Fruit fly (Drosophila melanogaster): ENCODE measurements around the gene CG4259.

The CG4259 gene

DNA sequence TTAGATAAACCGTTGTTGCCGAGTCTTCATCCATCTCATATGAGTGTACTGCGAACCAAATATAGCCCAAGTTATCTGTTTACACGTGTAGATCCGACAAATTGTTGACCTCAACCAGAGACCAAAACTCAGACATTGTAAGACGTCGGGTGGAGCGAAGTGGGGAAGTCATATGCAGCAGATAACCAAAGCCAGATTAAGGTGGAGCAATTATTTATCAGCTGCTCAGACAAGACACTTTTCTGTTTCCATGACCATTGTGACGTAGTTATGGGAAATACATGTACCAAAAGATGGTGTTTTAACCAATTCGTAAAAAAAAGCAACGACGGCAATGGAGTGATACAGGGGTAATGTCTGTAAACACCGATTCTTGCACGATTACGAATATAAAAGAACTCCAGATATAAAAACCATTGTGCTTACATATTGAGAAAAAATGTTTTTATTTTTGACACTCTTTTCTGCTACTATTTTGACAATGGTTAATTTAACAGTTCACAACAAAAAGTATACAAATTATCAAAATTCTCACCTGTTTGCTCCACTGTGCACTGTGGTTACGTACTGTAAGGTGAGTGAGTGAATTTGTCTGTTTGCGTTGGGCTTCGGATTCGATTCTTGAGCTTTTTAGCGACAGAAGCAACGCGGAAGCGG, 48.4 kb upstream of the CG4259 start (continued):
- TF ChIP-seq CG1603 (tag; optimal IDR thresholded peaks at IDR 0.05) (peak; percentile 24), CG15696 (tag; optimal IDR thresholded peaks at IDR 0.05) (no peak), Usf (GFP tag; optimal IDR thresholded peaks at IDR 0.05) (no peak), CG10959 (GFP tag; IDR thresholded peaks at IDR 0.05) (no peak), CG7271 (tag; optimal IDR thresholded peaks at IDR 0.05) (no peak), grau (tag; optimal IDR thresholded peaks at IDR 0.05) (peak; percentile 61), GATAe (GFP tag; conservative IDR thresholded peaks at IDR 0.05) (no peak), CG17802 (tag; optimal IDR thresholded peaks at IDR 0.05) (no peak), CG10267 (tag; optimal IDR thresholded peaks at IDR 0.05) (peak; percentile 5), pb (GFP tag; optimal IDR thresholded peaks at IDR 0.05) (peak; percentile 45), Nf-YC (tag; optimal IDR thresholded peaks at IDR 0.05) (no peak), CG7839 (tag; optimal IDR thresholded peaks at IDR 0.05) (peak; percentile 46), Blimp-1 (GFP tag; optimal IDR thresholded peaks at IDR 0.05) (peak; percentile 41), yki (optimal IDR thresholded peaks at IDR 0.05) (no peak), bbx (GFP tag; IDR thresholded peaks at IDR 0.05; ENCODE audit: partially characterized antibody) (no peak), Hmr (GFP tag; optimal IDR thresholded peaks at IDR 0.05) (peak; percentile 63), CG11456 (GFP tag; IDR thresholded peaks at IDR 0.05) (0 out of 3 replicates have a peak, but pooled peaks have one; percentile 60), NC2β (GFP tag; optimal IDR thresholded peaks at IDR 0.05) (peak; percentile 5), Fer3 (tag; optimal IDR thresholded peaks at IDR 0.05) (peak; percentile 25), trh (GFP tag; optimal IDR thresholded peaks at IDR 0.05) (no peak), tio (GFP tag; optimal IDR thresholded peaks at IDR 0.05) (peak; percentile 45), CG2129 (GFP tag; IDR thresholded peaks at IDR 0.05; ENCODE audit: partially characterized antibody) (no peak), trem (tag; optimal IDR thresholded peaks at IDR 0.05) (no peak), CG30431 (GFP tag; optimal IDR thresholded peaks at IDR 0.05) (peak; percentile 21), dan (GFP tag; IDR thresholded peaks at IDR 0.05) (no peak), lola (GFP tag; optimal IDR thresholded peaks at IDR 0.05) (peak in 1 of 3 experiments; percentile 5), bowl (GFP tag; IDR thresholded peaks at IDR 0.05) (no peak), pros (GFP tag; optimal IDR thresholded peaks at IDR 0.05) (peak; percentile 6), chif (GFP tag; optimal IDR thresholded peaks at IDR 0.05) (peak; percentile 11 to 73), CG13894 (tag; optimal IDR thresholded peaks at IDR 0.05) (no peak), Nf-YA (GFP tag; IDR thresholded peaks at IDR 0.05) (no peak), CG43689 (GFP tag; IDR thresholded peaks at IDR 0.05) (no peak), Oaz (GFP tag; IDR thresholded peaks at IDR 0.05) (no peak), CG10979 (tag; optimal IDR thresholded peaks at IDR 0.05) (peak; percentile 5), CG8388 (GFP tag; optimal IDR thresholded peaks at IDR 0.05) (peak; percentile 31), CG13296 (GFP tag; optimal IDR thresholded peaks at IDR 0.05) (no peak), MESR4 (GFP tag; optimal IDR thresholded peaks at IDR 0.05) (no peak), Myb (GFP tag; optimal IDR thresholded peaks at IDR 0.05) (peak; percentile 46), CG14965 (GFP tag; optimal IDR thresholded peaks at IDR 0.05; ENCODE audit: borderline replicate concordance) (no peak), Doc3 (GFP tag; IDR thresholded peaks at IDR 0.05; ENCODE audit: partially characterized antibody) (no peak), jigr1 (GFP tag; IDR thresholded peaks at IDR 0.05) (no peak), az2 (GFP tag; optimal IDR thresholded peaks at IDR 0.05) (peak; percentile 52), so (GFP tag; IDR thresholded peaks at IDR 0.05) (no peak; the same call in 2 of the 3 replicates), slou (GFP tag; optimal IDR thresholded peaks at IDR 0.05) (peak; percentile 30), Sry-β (GFP tag; optimal IDR thresholded peaks at IDR 0.05) (no peak), CG11504 (tag; optimal IDR thresholded peaks at IDR 0.05) (peak; percentile 54), sima (GFP tag; optimal IDR thresholded peaks at IDR 0.05) (no peak), CG1647 (GFP tag; optimal IDR thresholded peaks at IDR 0.05) (peak; percentile 59), CG15269 (tag; optimal IDR thresholded peaks at IDR 0.05) (peak; percentile 39)
